Worm (Caenorhabditis elegans) whole organism, young adult: ENCODE data around the gene F46B3.9.

ENCODE experiments used
- C06A6.2 ChIP-seq: fragments of 200-800 bp; sonication (Bioruptor generic); conservative IDR thresholded peaks from 2 replicates; pipeline ENCODE4 v1.3.6; 2022; ENCODE audit warnings: missing genetic modification characterization, missing compliant biosample characterization
- C17E4.6 ChIP-seq: fragments of 200-800 bp; sonication (Bioruptor generic); IDR thresholded peaks from 2 replicates; pipeline ENCODE4 v1.3.6; 2022; ENCODE audit warnings: missing genetic modification reagents, missing genetic modification characterization, missing compliant biosample characterization
- D2030.7 ChIP-seq: fragments of 200-800 bp; sonication (Bioruptor generic); IDR thresholded peaks from 2 replicates; pipeline ENCODE4 v1.3.6; 2022; ENCODE audit warnings: missing genetic modification reagents, missing genetic modification characterization, missing compliant biosample characterization
- F10E7.11 ChIP-seq: sonication (generic microtip); optimal IDR thresholded peaks from 2 replicates; lab custom pipeline; 2017; ENCODE audit warnings: mild to moderate bottlenecking, missing genetic modification characterization, moderate library complexity, missing compliant biosample characterization
- F33H1.4 ChIP-seq: fragments of 200-800 bp; sonication (Bioruptor generic); IDR thresholded peaks from 2 replicates; pipeline ENCODE4 v1.3.6; 2022; ENCODE audit warnings: missing genetic modification reagents, missing genetic modification characterization, missing compliant biosample characterization
- F37B4.10 ChIP-seq: fragments of 200-800 bp; sonication (Bioruptor generic); IDR thresholded peaks from 2 replicates; pipeline ENCODE4 v1.3.6; 2022; ENCODE audit warnings: missing genetic modification characterization, missing compliant biosample characterization
- F39B2.1 ChIP-seq: fragments of 200-800 bp; sonication (Bioruptor generic); IDR thresholded peaks from 2 replicates; pipeline ENCODE4 v1.3.6; 2022; ENCODE audit warnings: missing genetic modification reagents, missing genetic modification characterization, missing compliant biosample characterization
- F49E8.2 ChIP-seq: sonication (generic microtip); optimal IDR thresholded peaks from 3 replicates; lab custom pipeline; 2017; ENCODE audit warnings: missing genetic modification characterization, mild to moderate bottlenecking, missing compliant biosample characterization, antibody characterized with exemption, moderate library complexity; ENCODE audit not compliant: insufficient read depth
- F57C9.4 ChIP-seq: sonication (generic microtip); optimal IDR thresholded peaks from 2 replicates; lab custom pipeline; 2017; ENCODE audit warnings: mild to moderate bottlenecking, missing genetic modification characterization, missing compliant biosample characterization
- K11D2.4 ChIP-seq: fragments of 200-800 bp; sonication (Bioruptor generic); IDR thresholded peaks from 2 replicates; pipeline ENCODE4 v1.3.6; 2022; ENCODE audit warnings: missing genetic modification reagents, missing genetic modification characterization, missing compliant biosample characterization
- Y53F4B.3 ChIP-seq: fragments of 200-800 bp; sonication (Bioruptor generic); IDR thresholded peaks from 2 replicates; pipeline ENCODE4 v1.3.6; 2022; ENCODE audit warnings: missing genetic modification reagents, missing genetic modification characterization, missing compliant biosample characterization
- Y56A3A.18 ChIP-seq: fragments of 200-800 bp; sonication (Bioruptor generic); IDR thresholded peaks from 2 replicates; pipeline ENCODE4 v1.3.6; 2022; ENCODE audit warnings: missing genetic modification reagents, missing genetic modification characterization, missing compliant biosample characterization
- Y67H2A.10 ChIP-seq: fragments of 200-800 bp; sonication (Bioruptor generic); conservative IDR thresholded peaks from 2 replicates; pipeline ENCODE4 v1.3.6; 2022; ENCODE audit warnings: missing genetic modification reagents, missing genetic modification characterization, missing compliant biosample characterization
- Y79H2A.3 ChIP-seq: fragments of 200-800 bp; sonication (Bioruptor generic); conservative IDR thresholded peaks from 2 replicates; pipeline ENCODE4 v1.3.6; 2022; ENCODE audit warnings: missing genetic modification reagents, missing genetic modification characterization, missing compliant biosample characterization
- ama-1 ChIP-seq, 3 experiments: fragments of 150-350 bp in 1 of 3; sonication (generic microtip) in 2 of 3; optimal IDR thresholded peaks; 2 replicates each; lab custom pipeline; 2014 to 2018; ENCODE audit warnings: missing biosample characterization in 2 of 3, missing genetic modification characterization in 2 of 3, missing genetic modification reagents in 2 of 3
- atf-7 ChIP-seq: sonication (generic microtip); optimal IDR thresholded peaks from 2 replicates; lab custom pipeline; 2017; ENCODE audit warnings: mild to moderate bottlenecking, missing genetic modification characterization, missing compliant biosample characterization
- athp-1 ChIP-seq: sonication (generic microtip); optimal IDR thresholded peaks from 2 replicates; lab custom pipeline; 2017; ENCODE audit warnings: mild to moderate bottlenecking, missing genetic modification characterization, missing compliant biosample characterization
- attf-3 ChIP-seq: fragments of 200-800 bp; sonication (Bioruptor generic); conservative IDR thresholded peaks from 2 replicates; pipeline ENCODE4 v1.3.6; 2022; ENCODE audit warnings: missing genetic modification reagents, missing genetic modification characterization, missing compliant biosample characterization
- attf-6 ChIP-seq: fragments of 200-800 bp; sonication (Bioruptor generic); IDR thresholded peaks from 2 replicates; pipeline ENCODE4 v1.3.6; 2022; ENCODE audit warnings: missing genetic modification reagents, missing genetic modification characterization, missing compliant biosample characterization
- cebp-2 ChIP-seq: fragments of 200-800 bp; sonication (Bioruptor generic); IDR thresholded peaks from 2 replicates; pipeline ENCODE4 v1.3.6; 2022; ENCODE audit warnings: missing genetic modification characterization, missing compliant biosample characterization
- ceh-100 ChIP-seq: fragments of 200-800 bp; sonication (Bioruptor generic); IDR thresholded peaks from 2 replicates; pipeline ENCODE4 v1.3.6; 2022; ENCODE audit warnings: missing genetic modification reagents, missing genetic modification characterization, missing compliant biosample characterization
- ceh-27 ChIP-seq: fragments of 200-800 bp; sonication (Bioruptor generic); optimal IDR thresholded peaks from 2 replicates; lab custom pipeline; 2018; ENCODE audit warnings: mild to moderate bottlenecking, missing genetic modification characterization, moderate library complexity, missing compliant biosample characterization
- ceh-79 ChIP-seq: sonication (generic microtip); optimal IDR thresholded peaks from 2 replicates; lab custom pipeline; 2017; ENCODE audit warnings: mild to moderate bottlenecking, missing genetic modification characterization, missing compliant biosample characterization
- chd-7 ChIP-seq: sonication (generic microtip); optimal IDR thresholded peaks from 2 replicates; lab custom pipeline; 2016; ENCODE audit warnings: mild to moderate bottlenecking, missing genetic modification characterization, moderate library complexity, missing compliant biosample characterization
- dox-1 ChIP-seq: fragments of 200-800 bp; sonication (Bioruptor generic); IDR thresholded peaks from 2 replicates; pipeline ENCODE4 v1.3.6; 2022; ENCODE audit warnings: missing genetic modification reagents, missing genetic modification characterization, missing compliant biosample characterization
- dpl-1 ChIP-seq: fragments of 150-350 bp; optimal IDR thresholded peaks from 2 replicates; lab custom pipeline; 2014; ENCODE audit warnings: missing biosample characterization, missing genetic modification reagents, missing genetic modification characterization
- egl-44 ChIP-seq: fragments of 200-800 bp; sonication (Bioruptor generic); IDR thresholded peaks from 2 replicates; pipeline ENCODE4 v1.3.6; 2022; ENCODE audit warnings: missing genetic modification reagents, missing genetic modification characterization, missing compliant biosample characterization
- egrh-3 ChIP-seq: fragments of 200-800 bp; sonication (Bioruptor generic); IDR thresholded peaks from 2 replicates; pipeline ENCODE4 v1.3.6; 2022; ENCODE audit warnings: missing genetic modification reagents, missing genetic modification characterization, missing compliant biosample characterization
- fkh-3 ChIP-seq: sonication (generic microtip); optimal IDR thresholded peaks from 2 replicates; lab custom pipeline; 2016; ENCODE audit warnings: mild to moderate bottlenecking, missing genetic modification characterization, missing compliant biosample characterization
- gei-17 ChIP-seq: fragments of 200-800 bp; sonication (Bioruptor generic); optimal IDR thresholded peaks from 2 replicates; lab custom pipeline; 2018; ENCODE audit warnings: mild to moderate bottlenecking, missing genetic modification characterization, missing compliant biosample characterization
- lin-40 ChIP-seq: sonication (generic microtip); optimal IDR thresholded peaks from 2 replicates; lab custom pipeline; 2016; ENCODE audit warnings: missing genetic modification characterization, mild to moderate bottlenecking, missing compliant biosample characterization, missing genotype, missing genetic modification reagents
- madf-10 ChIP-seq: sonication (generic microtip); optimal IDR thresholded peaks from 2 replicates; lab custom pipeline; 2016; ENCODE audit warnings: mild to moderate bottlenecking, missing genetic modification characterization, missing compliant biosample characterization
- madf-3 ChIP-seq: fragments of 200-800 bp; sonication (Bioruptor generic); IDR thresholded peaks from 2 replicates; pipeline ENCODE4 v1.3.6; 2022; ENCODE audit warnings: missing genetic modification reagents, missing genetic modification characterization, missing compliant biosample characterization
- madf-6 ChIP-seq: fragments of 200-800 bp; sonication (Bioruptor generic); IDR thresholded peaks from 2 replicates; pipeline ENCODE4 v1.3.6; 2022; ENCODE audit warnings: missing genetic modification reagents, missing genetic modification characterization, missing compliant biosample characterization
- madf-8 ChIP-seq: fragments of 200-800 bp; sonication (Bioruptor generic); conservative IDR thresholded peaks from 2 replicates; pipeline ENCODE4 v1.3.6; 2022; ENCODE audit warnings: missing genetic modification reagents, missing genetic modification characterization, missing compliant biosample characterization
- mxl-1 ChIP-seq: sonication (generic microtip); optimal IDR thresholded peaks from 2 replicates; lab custom pipeline; 2016; ENCODE audit warnings: missing genetic modification characterization, missing compliant biosample characterization
- nhr-120 ChIP-seq: fragments of 200-800 bp; sonication (Bioruptor generic); IDR thresholded peaks from 2 replicates; pipeline ENCODE4 v1.3.6; 2022; ENCODE audit warnings: missing genetic modification characterization, missing compliant biosample characterization
- sdz-38 ChIP-seq: sonication (generic microtip); optimal IDR thresholded peaks from 2 replicates; lab custom pipeline; 2016; ENCODE audit warnings: missing genotype, missing genetic modification characterization, missing compliant biosample characterization
- snpc-1.1 ChIP-seq: sonication (generic microtip); optimal IDR thresholded peaks from 2 replicates; lab custom pipeline; 2017; ENCODE audit warnings: missing genetic modification characterization, mild to moderate bottlenecking, missing compliant biosample characterization, antibody characterized with exemption, moderate library complexity, missing genotype, missing genetic modification reagents; ENCODE audit not compliant: insufficient read depth
- somi-1 ChIP-seq: fragments of 200-800 bp; sonication (Bioruptor generic); optimal IDR thresholded peaks from 2 replicates; lab custom pipeline; 2018; ENCODE audit warnings: mild to moderate bottlenecking, missing genetic modification characterization, missing compliant biosample characterization
- sptf-2 ChIP-seq: fragments of 200-800 bp; sonication (Bioruptor generic); optimal IDR thresholded peaks from 2 replicates; lab custom pipeline; 2018; ENCODE audit warnings: mild to moderate bottlenecking, missing genetic modification characterization, missing compliant biosample characterization
- tbp1 ChIP-seq: fragments of 200-800 bp; sonication (Bioruptor generic); optimal IDR thresholded peaks from 2 replicates; lab custom pipeline; 2018; ENCODE audit warnings: mild to moderate bottlenecking, missing genetic modification characterization, missing compliant biosample characterization
- tlf-1 ChIP-seq: fragments of 200-800 bp; sonication (Bioruptor generic); optimal IDR thresholded peaks from 2 replicates; lab custom pipeline; 2018; ENCODE audit warnings: mild to moderate bottlenecking, missing genetic modification characterization, missing compliant biosample characterization
- unc-62 ChIP-seq: fragments of 150-350 bp; optimal IDR thresholded peaks from 2 replicates; lab custom pipeline; 2014; ENCODE audit warnings: missing biosample characterization, missing genetic modification reagents, missing genetic modification characterization
- xnd-1 ChIP-seq: sonication (generic microtip); optimal IDR thresholded peaks from 2 replicates; lab custom pipeline; 2016; ENCODE audit warnings: missing genotype, missing genetic modification reagents, missing genetic modification characterization, missing compliant biosample characterization
- ztf-18 ChIP-seq: sonication (generic microtip); optimal IDR thresholded peaks from 2 replicates; lab custom pipeline; 2016; ENCODE audit warnings: missing genotype, mild to moderate bottlenecking, missing genetic modification characterization, missing compliant biosample characterization
- ztf-3 ChIP-seq: fragments of 200-800 bp; sonication (Bioruptor generic); optimal IDR thresholded peaks from 2 replicates; lab custom pipeline; 2018; ENCODE audit warnings: mild to moderate bottlenecking, missing genetic modification characterization, missing compliant biosample characterization
- ztf-6 ChIP-seq: fragments of 200-800 bp; sonication (Bioruptor generic); IDR thresholded peaks from 2 replicates; pipeline ENCODE4 v1.3.6; 2022; ENCODE audit warnings: missing genetic modification reagents, missing genetic modification characterization, missing compliant biosample characterization

The F46B3.9 gene

ce11 chrV:20580511-20581040 lies 45.4 kb downstream of the F46B3.9 start, which contains the start of gene F26F2.7 (continued):
- TF ChIP-seq fkh-3 (tag; lab: Kevin White, UChicago): no peak
- peak; percentile 78 for TF ChIP-seq madf-10
- TF ChIP-seq nhr-120 (GFP tag; lab: Robert Waterston, UW): no peak
- peak; percentile 29; the same call in 1 of the 2 replicates for TF ChIP-seq Y79H2A.3 (GFP tag; lab: Robert Waterston, UW)
- 0 out of 2 replicates have a peak, but pooled peaks have one; percentile 20 for TF ChIP-seq F37B4.10 (GFP tag; lab: Robert Waterston, UW)
- peak; percentile 79 for TF ChIP-seq K11D2.4 (GFP tag; lab: Robert Waterston, UW)
- peak; percentile 30 for TF ChIP-seq F10E7.11 (tag; lab: Kevin White, UChicago)
- peak; percentile 29 for TF ChIP-seq ceh-79 (tag; lab: Kevin White, UChicago)
- peak; percentile 99 for TF ChIP-seq ztf-18 (tag; lab: Kevin White, UChicago)
- TF ChIP-seq tbp1 (GFP tag; lab: Kevin White, UChicago): peak; percentile 72
- TF ChIP-seq madf-8 (GFP tag; lab: Robert Waterston, UW): peak; percentile 99
- TF ChIP-seq atf-7 (tag; lab: Kevin White, UChicago): peak; percentile 83
- TF ChIP-seq F49E8.2: no peak
- TF ChIP-seq F33H1.4: peak; percentile 95
- TF ChIP-seq egrh-3 (GFP tag; lab: Robert Waterston, UW): peak; percentile 58; the same call in 1 of the 2 replicates
- TF ChIP-seq dox-1: peak; percentile 98
- peak; percentile 32 for TF ChIP-seq F57C9.4 (tag; lab: Kevin White, UChicago)
- no peak for TF ChIP-seq ceh-27 (GFP tag; lab: Kevin White, UChicago)
- no peak for TF ChIP-seq cebp-2
- peak; percentile 41 for TF ChIP-seq gei-17
- TF ChIP-seq xnd-1 (tag; lab: Kevin White, UChicago): peak; percentile 100
- peak; percentile 63; the same call in 1 of the 2 replicates for TF ChIP-seq Y67H2A.10 (GFP tag; lab: Robert Waterston, UW)
- no peak for TF ChIP-seq Y53F4B.3 (GFP tag; lab: Robert Waterston, UW)
- TF ChIP-seq mxl-1 (tag; lab: Kevin White, UChicago): peak; percentile 9
- TF ChIP-seq chd-7 (tag; lab: Kevin White, UChicago): peak; percentile 34
- peak; percentile 92 for TF ChIP-seq tlf-1 (GFP tag; lab: Kevin White, UChicago)
- TF ChIP-seq egl-44: no peak
- no peak for TF ChIP-seq unc-62 (GFP tag; lab: Kevin White, UChicago)
- no peak for TF ChIP-seq F39B2.1 (GFP tag; lab: Robert Waterston, UW)
- no peak for TF ChIP-seq sdz-38 (tag; lab: Kevin White, UChicago)
- peak; percentile 85 for TF ChIP-seq athp-1 (tag; lab: Kevin White, UChicago)
- TF ChIP-seq Y56A3A.18: peak; percentile 59; the same call in 1 of the 2 replicates
- no peak for TF ChIP-seq ztf-3
- peak; percentile 58 for TF ChIP-seq attf-3 (GFP tag; lab: Robert Waterston, UW)
- peak; percentile 29 for TF ChIP-seq somi-1 (GFP tag; lab: Kevin White, UChicago)
- TF ChIP-seq sptf-2: peak; percentile 37
- TF ChIP-seq ceh-100: no peak
- peak; percentile 41 for TF ChIP-seq snpc-1.1 (tag; lab: Kevin White, UChicago)
- peak; percentile 90 for TF ChIP-seq lin-40
- no peak for TF ChIP-seq ztf-6
- TF ChIP-seq madf-3: peak; percentile 83
- TF ChIP-seq ama-1 (optimal IDR thresholded peaks at IDR 0.05; lab: Kevin White, UChicago): no peak
- TF ChIP-seq ama-1 (GFP tag; optimal IDR thresholded peaks at IDR 0.05; lab: Kevin White, UChicago): no peak
- peak; percentile 99 for TF ChIP-seq madf-6 (GFP tag; lab: Robert Waterston, UW)
- TF ChIP-seq D2030.7 (GFP tag; lab: Robert Waterston, UW): peak; percentile 91
- peak; percentile 79 for TF ChIP-seq attf-6
- TF ChIP-seq C17E4.6 (GFP tag; lab: Robert Waterston, UW): peak; percentile 50; the same call in 1 of the 2 replicates
- TF ChIP-seq dpl-1: peak; percentile 59
- peak; percentile 64 for TF ChIP-seq C06A6.2 (GFP tag; lab: Robert Waterston, UW)
